Worm (Caenorhabditis elegans): Measurements from ENCODE around the gene Y38A10A.11.
A peak's percentile ranks its signal among the peaks of the same experiment; 100 is the strongest.
"Not testable (repeated sequence)": the region's sequence is repeated elsewhere in the genome, so short reads cannot be mapped to it uniquely, and the experiment has no call there.

The Y38A10A.11 gene

DNA sequence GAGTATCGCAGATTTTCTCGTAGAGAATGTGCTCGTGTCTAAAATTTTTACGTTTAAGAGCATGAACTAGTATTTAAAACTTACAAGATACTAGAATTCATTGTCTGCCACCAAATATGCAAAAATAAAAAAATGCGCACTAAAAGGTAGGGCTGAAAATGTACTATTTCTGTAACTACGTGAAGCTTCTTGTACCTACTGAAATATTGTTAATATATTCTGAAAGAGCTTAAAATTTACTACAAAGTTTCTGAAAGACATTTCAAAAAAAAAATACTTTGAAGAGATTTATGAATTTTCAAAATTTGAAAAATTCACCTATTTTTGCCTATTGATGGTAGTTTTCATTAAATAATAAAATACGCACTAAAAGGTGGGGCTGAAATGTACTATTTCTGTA, 33.4 kb downstream of the Y38A10A.11 start, which contains the start of gene fbxa-214:
TSS of gene fbxa-214 (minus strand) at position 101 of the 400 bp plus-strand sequence.
- not testable (repeated sequence) for TF ChIP-seq ztf-23 (GFP tag; IDR thresholded peaks at IDR 0.05); ztf-29 (GFP tag; IDR thresholded peaks at IDR 0.05); ref-1 (GFP tag; conservative IDR thresholded peaks at IDR 0.05)

DNA sequence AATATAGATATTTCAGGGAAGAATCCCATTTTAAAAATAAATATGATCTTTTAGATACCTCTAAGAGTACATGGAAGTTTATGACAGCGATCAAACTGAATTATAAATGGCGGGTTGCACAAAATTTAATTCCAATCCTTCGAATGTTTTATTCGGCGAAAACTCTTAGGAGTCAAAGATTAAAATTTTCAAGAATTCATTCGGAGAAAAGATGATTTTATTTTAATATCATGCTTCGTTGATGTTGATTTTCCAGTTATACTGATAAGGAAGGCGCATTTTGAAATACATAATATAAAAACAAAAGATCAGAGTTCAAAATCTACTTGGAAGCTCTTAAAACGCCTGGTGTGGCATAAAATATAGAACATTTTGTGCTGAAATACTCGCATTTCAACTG, 36.2 kb downstream of the Y38A10A.11 start, which contains the start of gene srh-10:
TSS of gene srh-10 (minus strand) at position 29 of the 400 bp plus-strand sequence.
- TF ChIP-seq ztf-29 (GFP tag; IDR thresholded peaks at IDR 0.05) (no peak), flt-1 (GFP tag; IDR thresholded peaks at IDR 0.05) (no peak), med-1 (GFP tag; optimal IDR thresholded peaks at IDR 0.05; ENCODE audit: insufficient read depth) (no peak), tab-1 (GFP tag; IDR thresholded peaks at IDR 0.05) (no peak), ztf-23 (GFP tag; IDR thresholded peaks at IDR 0.05) (no peak), ref-1 (GFP tag; conservative IDR thresholded peaks at IDR 0.05) (no peak), T22C8.4 (GFP tag; IDR thresholded peaks at IDR 0.05) (no peak), klf-2 (GFP tag; conservative IDR thresholded peaks at IDR 0.05) (no peak)

DNA sequence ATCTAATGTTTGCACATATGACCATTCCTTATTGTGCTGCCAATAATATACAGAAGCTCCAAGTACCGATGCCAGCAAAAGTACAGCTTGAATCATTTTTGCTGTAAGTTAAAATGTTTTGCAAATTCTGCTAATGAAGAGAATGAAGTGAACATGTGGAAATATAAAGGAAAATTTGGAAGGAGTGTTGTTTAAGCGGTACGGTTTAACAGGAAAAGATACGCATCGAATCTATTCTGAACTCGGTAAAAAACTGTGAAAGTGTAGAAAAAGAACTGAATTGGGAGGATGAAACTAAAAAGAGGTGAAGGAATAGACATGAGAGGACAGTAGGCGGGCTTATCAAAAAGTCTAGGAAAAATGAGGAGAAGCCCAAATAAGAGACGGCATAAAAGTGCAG, 40.0 kb downstream of the Y38A10A.11 start, which contains the start of gene Y38A10A.2:
TSS of gene Y38A10A.2 (minus strand) at position 101 of the 400 bp plus-strand sequence.
- TF ChIP-seq klf-2 (GFP tag; conservative IDR thresholded peaks at IDR 0.05) (no peak), ref-1 (GFP tag; conservative IDR thresholded peaks at IDR 0.05) (no peak), flt-1 (GFP tag; IDR thresholded peaks at IDR 0.05) (no peak), T22C8.4 (GFP tag; IDR thresholded peaks at IDR 0.05) (no peak), ztf-29 (GFP tag; IDR thresholded peaks at IDR 0.05) (no peak), tab-1 (GFP tag; IDR thresholded peaks at IDR 0.05) (no peak), cog-1 (tag; optimal IDR thresholded peaks at IDR 0.05) (no peak), med-1 (GFP tag; optimal IDR thresholded peaks at IDR 0.05; ENCODE audit: insufficient read depth) (no peak), ztf-23 (GFP tag; IDR thresholded peaks at IDR 0.05) (no peak)

DNA sequence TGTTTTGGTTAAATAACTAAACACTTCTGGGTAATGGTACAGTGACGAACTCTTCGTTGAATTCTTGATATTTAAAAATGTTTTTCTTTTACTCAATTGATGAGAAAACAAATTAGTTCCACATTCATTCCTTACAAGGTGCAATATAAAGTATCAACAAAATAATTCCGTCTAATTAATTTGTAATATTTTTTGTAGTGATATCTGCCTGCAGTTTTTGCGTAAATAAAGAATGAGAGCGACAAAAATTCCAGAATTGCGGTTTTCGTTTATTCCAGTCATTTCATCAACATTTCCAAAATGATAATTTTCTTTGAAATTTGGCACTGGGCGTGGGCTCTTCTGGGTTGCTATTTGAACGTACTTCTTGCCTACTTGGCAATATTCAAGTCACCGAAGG, 48.0 kb downstream of the Y38A10A.11 start, which contains the start of gene srd-20:
TSS of gene srd-20 (plus strand) at position 301 of the 400 bp plus-strand sequence.
- no peak for TF ChIP-seq ztf-29 (GFP tag; IDR thresholded peaks at IDR 0.05)
- no peak for TF ChIP-seq ztf-23 (GFP tag; IDR thresholded peaks at IDR 0.05)
- no peak for TF ChIP-seq klf-2 (GFP tag; conservative IDR thresholded peaks at IDR 0.05)
- no peak for TF ChIP-seq tab-1 (GFP tag; IDR thresholded peaks at IDR 0.05)
- no peak for TF ChIP-seq ref-1 (GFP tag; conservative IDR thresholded peaks at IDR 0.05)
- TF ChIP-seq flt-1 (GFP tag; IDR thresholded peaks at IDR 0.05): no peak
- TF ChIP-seq T22C8.4 (GFP tag; IDR thresholded peaks at IDR 0.05): no peak
- no peak for TF ChIP-seq med-1 (GFP tag; optimal IDR thresholded peaks at IDR 0.05; ENCODE audit: insufficient read depth)

DNA sequence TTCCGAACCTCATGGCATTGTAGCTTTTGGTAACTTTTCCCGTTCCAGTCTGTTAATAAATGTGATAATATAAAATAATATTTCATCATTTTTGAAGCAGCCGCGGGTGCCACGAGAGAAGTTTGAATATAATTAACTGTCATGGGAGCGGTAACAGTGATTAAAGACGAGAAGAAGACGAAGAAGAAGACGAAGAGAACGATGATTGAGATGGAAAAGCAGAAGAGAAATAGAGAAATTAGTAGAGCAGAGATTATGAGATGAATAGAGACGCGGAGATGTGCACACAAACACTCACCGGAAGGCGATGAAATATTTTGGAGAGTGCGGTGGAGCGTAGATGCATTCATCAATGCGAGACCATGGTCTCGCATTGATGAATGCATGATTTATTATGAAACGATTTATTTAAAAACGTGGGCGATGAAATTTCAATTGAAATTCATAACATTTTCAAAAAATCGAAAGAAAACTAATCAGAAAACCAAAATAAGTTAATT, 50.1 kb downstream of the Y38A10A.11 start, which contains the start of gene seip-1:
TSS of gene seip-1 (minus strand) at position 51 of the 500 bp plus-strand sequence.
- TF ChIP-seq cog-1 (tag; optimal IDR thresholded peaks at IDR 0.05): peak; percentile 73
- TF ChIP-seq ztf-29 (GFP tag; IDR thresholded peaks at IDR 0.05): no peak
- TF ChIP-seq T22C8.4 (GFP tag; IDR thresholded peaks at IDR 0.05): no peak
- peak; percentile 69 for TF ChIP-seq flt-1 (GFP tag; IDR thresholded peaks at IDR 0.05)
